Fruit fly (Drosophila melanogaster) whole organism, embryonic: ENCODE results near the gene CG13062.

Experiments
- ATbp ChIP-seq: fragments of 200-800 bp; sonication (Bioruptor generic); optimal IDR thresholded peaks from 2 replicates; lab custom pipeline; 2017; ENCODE audit warnings: missing biosample characterization, mild to moderate bottlenecking, missing genetic modification characterization, missing genetic modification reagents
- Asciz ChIP-seq: fragments of 200-800 bp; sonication (Bioruptor generic); optimal IDR thresholded peaks from 2 replicates; lab custom pipeline; 2017; ENCODE audit warnings: missing biosample characterization, mild to moderate bottlenecking, missing genetic modification characterization, missing genetic modification reagents
- Atf3 ChIP-seq: fragments of 200-800 bp; sonication (Bioruptor generic); optimal IDR thresholded peaks from 3 replicates; lab custom pipeline; 2016; ENCODE audit warnings: missing biosample characterization, missing genetic modification characterization
- B-H1 ChIP-seq: fragments of 200-800 bp; sonication (Bioruptor generic); IDR thresholded peaks from 3 replicates; pipeline ENCODE4 v1.3.6; 2022; ENCODE audit warnings: missing biosample characterization, missing genetic modification characterization
- Bgb ChIP-seq: fragments of 200-800 bp; sonication (Bioruptor generic); IDR thresholded peaks from 2 replicates; pipeline ENCODE4 v1.3.6; 2022; ENCODE audit warnings: missing biosample characterization, missing genetic modification characterization; ENCODE audit not compliant: partially characterized antibody
- CG10321 ChIP-seq: fragments of 200-800 bp; sonication (Bioruptor generic); IDR thresholded peaks from 2 replicates; pipeline ENCODE4 v1.3.6; 2022; ENCODE audit warnings: missing biosample characterization, missing genetic modification characterization
- CG10959 ChIP-seq: fragments of 200-800 bp; sonication (Bioruptor generic); IDR thresholded peaks from 2 replicates; pipeline ENCODE4 v1.3.6; 2022; ENCODE audit warnings: missing biosample characterization, missing genetic modification characterization
- CG12942 ChIP-seq: fragments of 200-800 bp; sonication (Bioruptor generic); optimal IDR thresholded peaks from 3 replicates; lab custom pipeline; 2016; ENCODE audit warnings: missing biosample characterization, missing genetic modification characterization
- CG1529 ChIP-seq: fragments of 200-800 bp; sonication (Bioruptor generic); optimal IDR thresholded peaks from 3 replicates; lab custom pipeline; 2018; ENCODE audit warnings: missing biosample characterization, missing genetic modification characterization
- CG16779 ChIP-seq: fragments of 200-800 bp; sonication (Bioruptor generic); IDR thresholded peaks from 2 replicates; pipeline ENCODE4 v1.3.6; 2022; ENCODE audit warnings: missing biosample characterization, missing genetic modification characterization
- CG17612 ChIP-seq: fragments of 200-800 bp; sonication (Bioruptor generic); IDR thresholded peaks from 2 replicates; pipeline ENCODE4 v1.3.6; 2022; ENCODE audit warnings: missing biosample characterization, missing genetic modification characterization
- CG18011 ChIP-seq: fragments of 200-800 bp; sonication (Bioruptor generic); optimal IDR thresholded peaks from 2 replicates; lab custom pipeline; 2017; ENCODE audit warnings: missing biosample characterization, missing genetic modification characterization, mild to moderate bottlenecking, moderate library complexity, missing genotype
- CG2120 ChIP-seq: fragments of 200-800 bp; sonication (Bioruptor generic); optimal IDR thresholded peaks from 3 replicates; lab custom pipeline; 2016; ENCODE audit warnings: missing biosample characterization, missing genetic modification characterization
- CG2199 ChIP-seq: fragments of 200-800 bp; sonication (Bioruptor generic); IDR thresholded peaks from 3 replicates; pipeline ENCODE4 v1.3.6; 2022; ENCODE audit warnings: missing biosample characterization, missing genetic modification characterization
- CG2889 ChIP-seq: fragments of 200-800 bp; sonication (Bioruptor generic); IDR thresholded peaks from 3 replicates; pipeline ENCODE4 v1.3.6; 2022; ENCODE audit warnings: missing biosample characterization, missing genetic modification characterization
- CG30403 ChIP-seq: fragments of 200-800 bp; sonication (Bioruptor generic); optimal IDR thresholded peaks from 3 replicates; lab custom pipeline; 2016; ENCODE audit warnings: missing biosample characterization, missing genetic modification characterization
- CG3281 ChIP-seq: fragments of 200-800 bp; sonication (Bioruptor generic); optimal IDR thresholded peaks from 3 replicates; lab custom pipeline; 2017; ENCODE audit warnings: missing biosample characterization, mild to moderate bottlenecking, missing genetic modification characterization
- CG3838 ChIP-seq: fragments of 200-800 bp; sonication (Bioruptor generic); optimal IDR thresholded peaks from 3 replicates; lab custom pipeline; 2016; ENCODE audit warnings: missing biosample characterization, missing genetic modification characterization
- CG43689 ChIP-seq: fragments of 200-800 bp; sonication (Bioruptor generic); IDR thresholded peaks from 2 replicates; pipeline ENCODE4 v1.3.6; 2022; ENCODE audit warnings: missing biosample characterization, missing genetic modification characterization
- CG5180 ChIP-seq: fragments of 200-800 bp; sonication (Bioruptor generic); optimal IDR thresholded peaks from 3 replicates; lab custom pipeline; 2017; ENCODE audit warnings: missing biosample characterization, missing genetic modification characterization, mild to moderate bottlenecking, moderate library complexity, missing genetic modification reagents
- CG6654 ChIP-seq: fragments of 200-800 bp; sonication (Bioruptor generic); optimal IDR thresholded peaks from 2 replicates; lab custom pipeline; 2017; ENCODE audit warnings: missing biosample characterization, mild to moderate bottlenecking, missing genetic modification characterization
- CG7357 ChIP-seq: fragments of 200-800 bp; sonication (Bioruptor generic); IDR thresholded peaks from 3 replicates; pipeline ENCODE4 v1.3.6; 2022; ENCODE audit warnings: missing biosample characterization, missing genetic modification characterization
- CG7556 ChIP-seq: fragments of 200-800 bp; sonication (Bioruptor generic); optimal IDR thresholded peaks from 2 replicates; lab custom pipeline; 2017; ENCODE audit warnings: missing biosample characterization, mild to moderate bottlenecking, missing genetic modification characterization
- D19B ChIP-seq: fragments of 200-800 bp; sonication (Bioruptor generic); optimal IDR thresholded peaks from 2 replicates; lab custom pipeline; 2017; ENCODE audit warnings: missing biosample characterization, mild to moderate bottlenecking, missing genetic modification characterization
- Dad ChIP-seq: fragments of 200-800 bp; sonication (Bioruptor generic); optimal IDR thresholded peaks from 3 replicates; lab custom pipeline; 2016; ENCODE audit warnings: missing biosample characterization, missing genetic modification characterization
- HHEX ChIP-seq: fragments of 200-800 bp; sonication (Bioruptor generic); optimal IDR thresholded peaks from 3 replicates; lab custom pipeline; 2017; ENCODE audit warnings: missing biosample characterization, mild to moderate bottlenecking, missing genetic modification characterization, missing genetic modification reagents
- Mad ChIP-seq: fragments of 200-800 bp; sonication (Bioruptor generic); optimal IDR thresholded peaks from 2 replicates; lab custom pipeline; 2016; ENCODE audit warnings: missing biosample characterization, missing genetic modification characterization
- Myb ChIP-seq: fragments of 200-800 bp; sonication (Bioruptor generic); optimal IDR thresholded peaks from 2 replicates; lab custom pipeline; 2016; ENCODE audit warnings: missing biosample characterization, missing genetic modification characterization
- NC2β ChIP-seq: fragments of 200-800 bp; sonication (Bioruptor generic); optimal IDR thresholded peaks from 2 replicates; lab custom pipeline; 2016; ENCODE audit warnings: missing biosample characterization, missing genetic modification characterization
- Ravus ChIP-seq: fragments of 200-800 bp; sonication (Bioruptor generic); IDR thresholded peaks from 2 replicates; pipeline ENCODE4 v1.3.6; 2022; ENCODE audit warnings: missing biosample characterization, missing genetic modification characterization
- Sry-β ChIP-seq: fragments of 200-800 bp; sonication (Bioruptor generic); optimal IDR thresholded peaks from 2 replicates; lab custom pipeline; 2018; ENCODE audit warnings: missing biosample characterization, mild to moderate bottlenecking, missing genetic modification characterization, moderate library complexity
- Usf ChIP-seq: fragments of 200-800 bp; sonication (Bioruptor generic); optimal IDR thresholded peaks from 2 replicates; lab custom pipeline; 2017; ENCODE audit warnings: missing genotype, missing biosample characterization, missing genetic modification characterization
- amos ChIP-seq: fragments of 200-800 bp; sonication (Bioruptor generic); IDR thresholded peaks from 2 replicates; pipeline ENCODE4 v1.3.6; 2022; ENCODE audit warnings: missing biosample characterization, missing genetic modification characterization; ENCODE audit not compliant: partially characterized antibody
- ara ChIP-seq: fragments of 200-800 bp; sonication (Bioruptor generic); IDR thresholded peaks from 2 replicates; pipeline ENCODE4 v1.3.6; 2022; ENCODE audit warnings: missing biosample characterization, missing genetic modification characterization
- crc ChIP-seq: fragments of 200-800 bp; sonication (Bioruptor generic); optimal IDR thresholded peaks from 2 replicates; lab custom pipeline; 2016; ENCODE audit warnings: missing biosample characterization, missing genetic modification characterization
- eyg ChIP-seq: fragments of 200-800 bp; sonication (Bioruptor generic); optimal IDR thresholded peaks from 3 replicates; lab custom pipeline; 2016; ENCODE audit warnings: missing biosample characterization, missing genetic modification characterization
- fd64A ChIP-seq: fragments of 200-800 bp; sonication (Bioruptor generic); optimal IDR thresholded peaks from 3 replicates; lab custom pipeline; 2018; ENCODE audit warnings: missing biosample characterization, mild to moderate bottlenecking, missing genetic modification characterization
- gcm ChIP-seq: fragments of 200-800 bp; sonication (Bioruptor generic); optimal IDR thresholded peaks from 2 replicates; lab custom pipeline; 2019; ENCODE audit warnings: missing biosample characterization, mild to moderate bottlenecking, missing genetic modification characterization, moderate library complexity
- gsb ChIP-seq: fragments of 200-800 bp; sonication (Bioruptor generic); IDR thresholded peaks from 2 replicates; pipeline ENCODE4 v1.3.6; 2022; ENCODE audit warnings: missing biosample characterization, missing genetic modification characterization
- gt ChIP-seq: fragments of 200-800 bp; sonication (Bioruptor generic); IDR thresholded peaks from 2 replicates; pipeline ENCODE4 v1.3.6; 2022; ENCODE audit warnings: missing biosample characterization, missing genetic modification characterization
- hth ChIP-seq: fragments of >200 bp; optimal IDR thresholded peaks from 2 replicates; lab custom pipeline; 2017; ENCODE audit warnings: inconsistent platforms
- kni ChIP-seq: fragments of 200-800 bp; sonication (Bioruptor generic); optimal IDR thresholded peaks from 3 replicates; lab custom pipeline; 2017; ENCODE audit warnings: mild to moderate bottlenecking, missing biosample characterization, missing genetic modification reagents, missing genetic modification characterization
- nerfin-2 ChIP-seq: fragments of 200-800 bp; sonication (Bioruptor generic); IDR thresholded peaks from 2 replicates; pipeline ENCODE4 v1.3.6; 2022; ENCODE audit warnings: missing biosample characterization, missing genetic modification characterization; ENCODE audit not compliant: partially characterized antibody
- pnt ChIP-seq: fragments of 200-800 bp; sonication (Bioruptor generic); optimal IDR thresholded peaks from 3 replicates; lab custom pipeline; 2016; ENCODE audit warnings: missing biosample characterization, missing genetic modification characterization
- prd ChIP-seq, 3 experiments: fragments of >200 bp in 2 of 3; fragments of 200-800 bp in 1 of 3; sonication (Bioruptor generic) in 1 of 3; optimal IDR thresholded peaks in 2 of 3; IDR thresholded peaks in 1 of 3; 2 replicates in 2 of 3; 3 replicates in 1 of 3; pipeline versions ENCODE4 v1.3.6 to Lab custom; 2017 to 2022; ENCODE audit warnings: missing biosample characterization in 1 of 3, missing genetic modification characterization in 1 of 3
- run ChIP-seq: fragments of 200-800 bp; sonication (Bioruptor generic); optimal IDR thresholded peaks from 3 replicates; lab custom pipeline; 2018; ENCODE audit warnings: missing biosample characterization, mild to moderate bottlenecking, missing genetic modification characterization
- sim ChIP-seq: fragments of 200-800 bp; sonication (Bioruptor generic); IDR thresholded peaks from 2 replicates; pipeline ENCODE4 v1.3.6; 2022; ENCODE audit warnings: missing biosample characterization, missing genetic modification characterization
- slp2 ChIP-seq: fragments of 200-800 bp; sonication (Bioruptor generic); optimal IDR thresholded peaks from 2 replicates; lab custom pipeline; 2016; ENCODE audit warnings: missing biosample characterization, missing genetic modification characterization
- ssp ChIP-seq: fragments of 200-800 bp; sonication (Bioruptor generic); IDR thresholded peaks from 2 replicates; pipeline ENCODE4 v1.3.6; 2022; ENCODE audit warnings: missing biosample characterization, missing genetic modification characterization
- zen ChIP-seq: fragments of 200-800 bp; sonication (Bioruptor generic); optimal IDR thresholded peaks from 3 replicates; lab custom pipeline; 2018; ENCODE audit warnings: missing biosample characterization, mild to moderate bottlenecking, missing genetic modification characterization, moderate library complexity

The CG13062 gene

DNA sequence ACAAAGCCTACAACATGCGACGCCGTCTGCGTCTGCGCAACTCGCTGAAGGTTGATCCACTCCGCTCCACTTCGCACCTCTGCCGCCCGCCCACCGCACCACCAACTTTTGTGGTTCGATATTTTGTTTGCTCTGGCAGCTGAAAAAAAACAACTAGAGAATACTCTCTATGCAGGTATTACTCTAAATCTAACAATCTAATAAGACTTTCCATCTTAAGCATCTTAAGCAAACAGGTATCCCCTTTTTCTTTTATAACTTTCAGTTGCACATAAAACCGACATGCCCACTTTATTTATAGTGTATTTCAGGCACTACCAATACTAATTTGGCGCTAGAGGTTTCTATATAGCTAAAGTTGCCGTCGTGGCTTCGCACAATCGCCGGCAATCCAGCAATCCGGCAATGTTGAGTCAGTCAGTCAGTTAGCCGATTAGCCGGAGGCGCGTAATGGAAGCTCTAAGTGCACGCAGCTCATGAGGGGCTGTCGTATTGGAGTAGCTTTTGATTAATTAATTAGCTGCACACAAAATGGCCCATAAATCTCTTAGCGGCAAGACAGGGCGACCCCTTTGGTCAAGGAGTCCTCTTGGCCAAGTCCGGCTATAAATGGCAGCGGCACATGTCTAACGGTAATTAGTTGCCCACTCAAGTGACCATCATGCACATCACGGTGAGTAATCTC is 14.3 kb downstream of the CG13062 start, which contains the start of gene CG13058 (continued):
- TF ChIP-seq zen (tag; lab: Kevin White, UChicago) (no peak), sim (no peak), CG6654 (GFP tag; lab: Kevin White, UChicago) (no peak), CG12942 (GFP tag; lab: Kevin White, UChicago) (peak; percentile 45), eyg (GFP tag; lab: Kevin White, UChicago) (no peak), slp2 (GFP tag; lab: Kevin White, UChicago) (peak; percentile 37), ATbp (GFP tag; lab: Kevin White, UChicago) (no peak), CG7556 (GFP tag; lab: Kevin White, UChicago) (peak; percentile 69), ara (GFP tag; lab: Robert Waterston, UW) (no peak), CG7357 (0 out of 3 replicates have a peak, but pooled peaks have one; percentile 41), CG16779 (GFP tag; lab: Robert Waterston, UW) (no peak), NC2β (GFP tag; lab: Kevin White, UChicago) (no peak), CG5180 (GFP tag; lab: Kevin White, UChicago) (peak; percentile 57), pnt (GFP tag; lab: Kevin White, UChicago) (no peak), CG1529 (GFP tag; lab: Kevin White, UChicago) (no peak), D19B (no peak), CG2120 (peak; percentile 77), B-H1 (GFP tag; lab: Robert Waterston, UW) (no peak), CG3281 (peak; percentile 43), CG43689 (GFP tag; lab: Robert Waterston, UW) (peak; percentile 52; the same call in 1 of the 2 replicates), Myb (GFP tag; lab: Kevin White, UChicago) (peak; percentile 16), ssp (GFP tag; lab: Robert Waterston, UW) (no peak), Atf3 (GFP tag; lab: Kevin White, UChicago) (peak; percentile 44), CG2199 (GFP tag; lab: Robert Waterston, UW) (no peak), gt (GFP tag; lab: Robert Waterston, UW) (no peak), CG2889 (0 out of 3 replicates have a peak, but pooled peaks have one; percentile 34), CG17612 (GFP tag; lab: Robert Waterston, UW) (no peak), hth (no peak), run (tag; lab: Kevin White, UChicago) (peak; percentile 32), CG10321 (GFP tag; lab: Robert Waterston, UW) (no peak), Asciz (GFP tag; lab: Kevin White, UChicago) (no peak), nerfin-2 (no peak), Sry-β (GFP tag; lab: Kevin White, UChicago) (no peak), CG10959 (no peak), Dad (no peak), CG18011 (GFP tag; lab: Kevin White, UChicago) (no peak), CG3838 (GFP tag; lab: Kevin White, UChicago) (peak; percentile 18), kni (GFP tag; lab: Kevin White, UChicago) (no peak), fd64A (no peak), gsb (peak; percentile 52; the same call in 1 of the 2 replicates), crc (GFP tag; lab: Kevin White, UChicago) (no peak), Usf (GFP tag; lab: Kevin White, UChicago) (peak; percentile 12), amos (GFP tag; lab: Robert Waterston, UW) (no peak), CG30403 (GFP tag; lab: Kevin White, UChicago) (peak; percentile 61), Mad (GFP tag; lab: Kevin White, UChicago) (peak; percentile 22), HHEX (peak; percentile 59), prd (optimal IDR thresholded peaks at IDR 0.05; lab: Kevin White, UChicago) (no peak), prd (GFP tag; IDR thresholded peaks at IDR 0.05; lab: Robert Waterston, UW) (no peak; the same call in 2 of the 3 replicates), Bgb (GFP tag; lab: Robert Waterston, UW) (no peak), gcm (GFP tag; lab: Kevin White, UChicago) (no peak), Ravus (no peak; the same call in 1 of the 2 replicates)
